Fruit fly (Drosophila melanogaster) ovary, adult (tissue): ENCODE data around the gene CG10428.

Experiments used
- CG17801 ChIP-seq: fragments of 200-800 bp; optimal IDR thresholded peaks from 2 replicates; lab custom pipeline; 2019; ENCODE audit warnings: missing biosample characterization, mild to moderate bottlenecking, missing genetic modification characterization, moderate library complexity; ENCODE audit not compliant: partially characterized antibody

CG10428 gene

DNA sequence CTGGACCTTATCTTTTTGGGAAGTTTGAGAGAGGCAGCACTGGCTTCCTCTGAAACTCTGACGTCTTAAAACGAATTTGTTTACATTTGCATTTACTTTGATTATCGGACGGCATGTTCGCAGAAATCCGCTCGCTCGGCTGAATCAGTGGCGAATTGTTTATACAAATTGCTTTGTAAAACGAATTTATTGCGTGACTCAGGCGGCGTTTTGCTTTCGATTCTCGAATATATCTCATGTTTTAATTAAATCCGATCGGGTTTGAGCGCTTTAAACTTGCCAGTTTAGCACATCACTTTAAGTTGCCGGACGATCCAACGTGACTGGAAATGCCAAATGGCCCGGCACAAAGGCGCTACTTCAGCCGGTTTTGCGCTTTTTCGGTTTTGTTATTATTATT, 35.5 kb downstream of the CG10428 start:
- TF ChIP-seq CG17801 (GFP tag; lab: Kevin White, UChicago) = no peak

DNA sequence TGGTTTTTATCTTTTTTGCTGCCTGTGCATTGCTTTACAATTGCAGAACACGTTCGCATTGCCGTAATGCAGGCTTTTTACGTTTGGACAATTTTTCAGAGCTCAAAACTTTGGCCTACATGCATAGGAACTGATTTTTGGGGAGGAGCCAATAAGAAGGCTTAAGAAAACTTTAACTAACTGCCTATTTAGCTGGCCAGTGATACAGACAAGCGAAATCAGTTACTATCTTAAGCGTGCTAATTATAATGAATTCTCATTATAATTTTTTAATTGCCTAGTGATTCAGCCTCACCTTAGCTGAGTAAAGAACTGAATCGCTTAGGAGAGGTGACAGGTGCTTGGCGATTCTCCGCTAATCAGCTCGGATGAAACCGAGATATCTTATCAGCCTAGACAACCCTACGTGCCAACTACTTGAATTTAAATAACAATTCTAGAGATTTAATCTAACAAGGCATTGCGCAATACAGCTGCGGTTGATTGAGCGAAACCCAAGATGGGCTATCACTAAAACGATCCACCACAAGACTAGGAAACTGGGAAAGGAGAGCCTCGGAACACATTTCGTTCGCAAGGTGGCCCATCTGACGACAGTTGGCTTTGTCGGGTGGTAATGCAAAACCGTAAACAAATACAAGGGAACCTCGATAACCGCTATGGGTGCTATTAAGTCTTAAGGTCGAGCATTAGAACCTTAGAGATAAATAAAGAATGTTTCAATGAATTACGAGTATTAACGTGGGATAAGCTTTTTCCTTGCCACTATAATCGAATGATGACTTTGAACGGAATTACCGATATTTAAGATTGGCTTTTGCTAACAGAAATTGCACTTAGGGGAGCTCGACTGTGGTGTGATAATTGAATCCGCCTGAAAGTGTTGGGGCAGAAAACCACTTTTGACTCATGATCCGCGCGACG, 36.8 kb downstream of the CG10428 start:
- no peak for TF ChIP-seq CG17801 (GFP tag; lab: Kevin White, UChicago)

DNA sequence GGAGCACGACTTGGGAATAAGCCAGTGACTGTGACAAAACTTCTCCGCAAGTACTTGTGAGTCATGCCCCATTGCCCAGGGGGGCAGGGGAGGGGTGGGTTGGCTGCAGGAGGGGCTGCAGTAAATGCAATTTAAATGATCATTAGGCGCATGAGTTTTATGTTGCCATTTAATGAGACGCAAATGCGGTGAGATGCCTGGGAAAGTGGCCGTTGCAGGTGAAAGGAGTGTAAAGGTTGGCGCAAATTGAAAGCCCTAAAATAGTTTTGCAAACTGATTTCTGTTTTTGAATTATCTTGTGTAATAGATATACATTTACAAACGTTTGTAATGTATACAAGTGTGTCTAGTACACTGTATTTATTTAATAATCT, 37.4 kb downstream of the CG10428 start:
- TF ChIP-seq CG17801 (GFP tag; lab: Kevin White, UChicago) = no peak

DNA sequence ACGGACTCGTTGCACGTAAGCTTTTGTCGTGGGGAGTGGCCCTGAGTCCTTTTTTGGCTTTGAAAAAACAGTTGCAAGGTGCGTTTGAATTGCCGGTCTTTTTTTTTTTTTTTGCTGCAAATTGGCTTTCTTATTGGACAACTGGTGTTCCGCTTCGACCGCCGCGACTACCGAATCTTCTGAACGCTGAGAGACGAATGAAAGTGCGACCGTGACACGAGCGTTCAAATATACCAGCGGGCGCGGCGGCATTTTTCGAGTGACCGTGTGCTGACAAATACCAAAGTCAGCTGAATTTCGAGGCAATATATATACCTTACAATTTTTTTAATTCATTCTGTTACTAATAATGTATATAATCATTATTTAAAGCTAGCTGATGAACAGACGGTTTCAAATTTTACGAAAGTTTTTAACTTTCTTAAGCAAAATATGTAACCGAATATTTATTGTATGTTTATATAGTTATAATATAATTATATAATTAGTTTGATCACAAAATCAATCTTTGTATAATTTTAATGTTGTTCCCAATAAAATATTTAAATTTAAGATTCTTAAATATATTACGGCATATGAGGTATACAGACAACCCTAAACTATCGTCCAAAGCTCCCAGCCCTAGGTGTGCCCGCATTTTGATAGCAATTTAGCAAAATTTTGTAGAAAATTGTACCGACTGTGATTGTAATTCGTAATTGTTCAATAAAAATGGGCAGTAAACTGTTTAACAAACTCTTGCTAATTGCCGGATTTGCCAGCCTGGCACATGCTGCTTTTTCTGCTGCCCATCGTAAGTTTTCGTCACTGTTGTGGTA, 38.6 kb downstream of the CG10428 start, which contains the start of the genes Swip-1 and EMC5:
TSS of gene Swip-1 (minus strand) at position 203 of the 818 bp plus-strand sequence.
TSS of gene EMC5 (plus strand) at position 630 of the 818 bp plus-strand sequence.
- peak; percentile 43 for TF ChIP-seq CG17801 (GFP tag; lab: Kevin White, UChicago)

DNA sequence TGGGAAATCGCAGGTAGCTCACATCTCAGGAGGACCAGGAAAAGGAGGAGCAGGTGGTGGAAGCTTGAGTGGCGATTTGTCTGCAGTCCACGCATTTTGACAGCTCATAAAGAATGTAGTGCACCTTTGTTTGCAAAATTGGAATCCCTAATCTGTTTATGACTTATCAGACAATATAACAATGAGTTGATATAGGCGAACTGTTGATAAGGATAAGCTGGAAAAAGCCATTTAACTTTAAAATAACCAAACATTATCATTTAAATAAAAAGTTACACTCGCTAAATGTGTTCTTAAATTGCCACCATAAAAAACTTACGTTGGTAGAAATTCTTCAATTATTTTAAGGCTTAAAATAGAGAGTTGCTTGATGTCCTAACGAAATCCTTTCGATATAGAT, 41.4 kb downstream of the CG10428 start, which contains the start of gene CG15170:
TSS of gene CG15170 (minus strand) at position 101 of the 400 bp plus-strand sequence.
- no peak for TF ChIP-seq CG17801 (GFP tag; lab: Kevin White, UChicago)

DNA sequence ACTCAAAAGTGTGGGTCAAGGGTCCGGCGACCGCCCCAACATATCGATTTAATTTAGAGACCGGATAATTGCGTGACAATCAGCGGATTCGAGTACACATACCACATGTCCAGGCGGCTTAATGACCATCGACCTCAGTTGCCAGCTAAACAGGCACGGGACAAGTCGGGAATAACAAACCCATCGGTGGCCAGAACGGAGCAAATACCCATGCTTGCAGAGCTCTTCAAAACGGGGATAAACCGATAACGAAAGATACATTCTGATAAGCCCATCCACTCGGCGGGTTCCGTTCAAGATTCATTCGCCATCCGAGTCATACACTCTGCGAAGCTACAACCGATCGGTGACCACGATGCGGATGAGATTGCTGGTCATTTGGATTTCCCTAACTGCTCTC, 42.0 kb downstream of the CG10428 start, which contains the start of gene CG15169:
TSS of gene CG15169 (plus strand) at position 301 of the 400 bp plus-strand sequence.
- TF ChIP-seq CG17801 (GFP tag; lab: Kevin White, UChicago) = no peak

DNA sequence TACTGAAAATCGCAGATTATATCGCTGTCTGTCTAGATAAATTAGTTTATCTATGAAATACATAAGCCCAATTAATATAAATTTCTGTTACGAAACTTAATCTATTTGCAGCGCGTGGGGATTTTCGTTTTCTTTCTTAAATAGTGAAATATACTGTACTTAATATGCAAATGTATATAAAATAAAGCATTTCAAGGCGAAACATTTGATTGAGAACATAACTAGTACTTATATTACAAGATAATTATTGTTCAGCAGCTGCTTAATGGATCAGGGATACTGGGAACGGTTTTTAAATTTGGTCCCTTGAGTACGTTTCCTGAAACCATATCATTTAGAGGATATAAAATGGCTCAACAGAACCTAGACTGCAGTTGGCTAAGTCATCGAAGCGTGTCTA, 43.5 kb downstream of the CG10428 start, which contains the start of gene CG46465:
TSS of gene CG46465 (plus strand) at position 301 of the 400 bp plus-strand sequence.
- TF ChIP-seq CG17801 (GFP tag; lab: Kevin White, UChicago) = no peak

DNA sequence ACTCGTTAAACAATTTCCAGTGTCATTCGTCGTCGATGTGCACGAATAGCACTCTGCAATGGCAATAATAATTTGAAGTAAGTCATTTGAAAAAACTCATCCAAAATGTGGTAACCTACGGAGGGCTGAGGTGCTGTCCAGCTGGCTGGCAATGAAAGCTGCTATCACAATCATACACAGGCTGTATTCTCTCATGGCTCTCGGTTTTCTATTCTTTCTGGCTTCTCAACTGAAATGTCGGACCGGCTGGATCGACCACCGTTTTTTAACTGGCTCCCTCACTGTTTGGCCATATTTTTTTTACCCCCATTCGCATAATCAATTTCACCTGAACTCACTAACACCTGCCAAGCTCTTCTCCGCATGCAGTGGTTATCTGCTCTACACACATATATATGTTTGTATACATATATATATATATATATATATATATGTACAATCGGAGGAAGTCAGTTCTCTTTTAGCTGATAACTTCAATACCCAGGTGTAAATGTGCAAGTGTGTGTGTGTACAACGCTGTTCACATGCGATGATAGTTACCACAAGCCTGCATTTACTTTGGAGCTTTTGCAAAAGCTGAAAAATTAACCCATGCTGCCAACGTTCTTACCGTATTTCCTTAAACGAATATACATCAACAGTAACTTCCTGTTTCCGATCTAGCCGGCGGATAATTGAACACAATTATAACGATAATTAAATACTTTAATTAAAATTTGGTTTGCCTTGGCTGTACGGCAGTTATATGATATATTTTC, 47.2 kb downstream of the CG10428 start, which contains the start of gene CG10650:
TSS of gene CG10650 (minus strand) at position 275 of the 758 bp plus-strand sequence.
- no peak for TF ChIP-seq CG17801 (GFP tag; lab: Kevin White, UChicago)

DNA sequence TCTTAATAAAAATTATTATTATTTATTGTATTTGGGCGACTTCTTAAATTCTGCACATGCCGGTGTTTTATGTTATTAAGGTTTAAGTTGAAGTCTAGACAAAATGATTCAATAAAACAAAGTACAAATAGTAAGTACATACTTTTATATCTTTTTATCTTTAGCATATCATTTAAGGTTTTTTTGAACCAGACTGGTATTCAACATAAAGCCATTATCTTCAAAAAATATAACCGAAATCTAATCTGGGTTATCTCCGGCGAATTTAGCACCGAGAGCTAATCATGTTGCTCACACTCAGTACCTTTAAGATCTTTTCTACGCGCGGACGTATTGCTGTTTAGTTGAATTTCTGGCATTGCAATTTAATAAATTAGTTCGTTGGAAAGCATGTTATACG, 48.5 kb downstream of the CG10428 start, which contains the start of gene CG31792:
TSS of gene CG31792 (plus strand) at position 301 of the 400 bp plus-strand sequence.
- no peak for TF ChIP-seq CG17801 (GFP tag; lab: Kevin White, UChicago)
